Fruit fly (Drosophila melanogaster) whole organism, pupa: ENCODE measurements around the gene CrebA.

Experiments used
- CG12605 ChIP-seq: fragments of 200-800 bp; sonication (Bioruptor generic); IDR thresholded peaks from 2 replicates; pipeline ENCODE4 v1.3.6; 2022; ENCODE audit warnings: missing biosample characterization, missing genetic modification characterization
- CG15710 ChIP-seq: fragments of 200-800 bp; sonication (Bioruptor generic); optimal IDR thresholded peaks from 2 replicates; lab custom pipeline; 2018; ENCODE audit warnings: missing biosample characterization, mild to moderate bottlenecking, missing genetic modification characterization, moderate library complexity
- CG32121 ChIP-seq: fragments of 200-800 bp; sonication (Bioruptor generic); IDR thresholded peaks from 2 replicates; pipeline ENCODE4 v1.3.6; 2022; ENCODE audit warnings: missing biosample characterization, missing genetic modification characterization
- CG34367 ChIP-seq: fragments of 200-800 bp; sonication (Bioruptor generic); optimal IDR thresholded peaks from 2 replicates; lab custom pipeline; 2018; ENCODE audit warnings: missing biosample characterization, mild to moderate bottlenecking, missing genetic modification characterization
- CG4496 ChIP-seq: fragments of 200-800 bp; sonication (Bioruptor generic); IDR thresholded peaks from 3 replicates; pipeline ENCODE4 v1.3.6; 2022; ENCODE audit warnings: missing biosample characterization, missing genetic modification characterization
- CG8159 ChIP-seq: fragments of 200-800 bp; sonication (Bioruptor generic); optimal IDR thresholded peaks from 3 replicates; lab custom pipeline; 2018; ENCODE audit warnings: missing biosample characterization, mild to moderate bottlenecking, missing genetic modification characterization, moderate library complexity
- EcR ChIP-seq: fragments of 200-800 bp; sonication (Bioruptor generic); optimal IDR thresholded peaks from 3 replicates; lab custom pipeline; 2019; ENCODE audit warnings: missing biosample characterization, missing genetic modification characterization, mild to moderate bottlenecking, moderate library complexity, missing genetic modification reagents
- Pif1A ChIP-seq: fragments of 200-800 bp; sonication (Bioruptor generic); optimal IDR thresholded peaks from 3 replicates; lab custom pipeline; 2016; ENCODE audit warnings: missing biosample characterization, missing genetic modification characterization
- Pif1B ChIP-seq: fragments of 200-800 bp; sonication (Bioruptor generic); optimal IDR thresholded peaks from 3 replicates; lab custom pipeline; 2016; ENCODE audit warnings: missing biosample characterization, missing genetic modification characterization
- Snoo ChIP-seq: fragments of 200-800 bp; sonication (Bioruptor generic); optimal IDR thresholded peaks from 3 replicates; lab custom pipeline; 2017; ENCODE audit warnings: missing biosample characterization, mild to moderate bottlenecking, missing genetic modification characterization, inconsistent platforms
- fd96Ca ChIP-seq: fragments of 200-800 bp; sonication (Bioruptor generic); IDR thresholded peaks from 3 replicates; pipeline ENCODE4 v1.3.6; 2022; ENCODE audit warnings: missing biosample characterization, missing genetic modification characterization

dm6 chr3L:15565829-15566433 is 30.7 kb downstream of the CrebA start, which contains the start of gene dop:
- TF ChIP-seq Snoo (tag; lab: Kevin White, UChicago) (peak; percentile 20), CG4496 (GFP tag; lab: Robert Waterston, UW) (no peak), CG34367 (no peak), fd96Ca (no peak), EcR (GFP tag; lab: Kevin White, UChicago) (no peak), CG15710 (tag; lab: Kevin White, UChicago) (no peak), Pif1B (GFP tag; lab: Kevin White, UChicago) (no peak), CG12605 (GFP tag; lab: Robert Waterston, UW) (no peak), Pif1A (no peak), CG32121 (no peak), CG8159 (tag; lab: Kevin White, UChicago) (no peak)
